Worm (Caenorhabditis elegans) whole organism, midembryonic: ENCODE measurements around the gene mrps-17.

Source experiments
- T22C8.4 ChIP-seq: fragments of 200-800 bp; sonication (Bioruptor generic); IDR thresholded peaks from 2 replicates; pipeline ENCODE4 v1.3.6; 2022; ENCODE audit warnings: missing genetic modification characterization, missing compliant biosample characterization
- cog-1 ChIP-seq: sonication (generic microtip); optimal IDR thresholded peaks from 2 replicates; lab custom pipeline; 2016; ENCODE audit warnings: missing genetic modification characterization, missing compliant biosample characterization
- flt-1 ChIP-seq: fragments of 200-800 bp; sonication (Bioruptor generic); IDR thresholded peaks from 2 replicates; pipeline ENCODE4 v1.3.6; 2022; ENCODE audit warnings: missing genetic modification characterization, missing compliant biosample characterization
- klf-2 ChIP-seq: fragments of 200-800 bp; sonication (Bioruptor generic); conservative IDR thresholded peaks from 2 replicates; pipeline ENCODE4 v1.3.6; 2022; ENCODE audit warnings: missing genetic modification reagents, missing genetic modification characterization, missing compliant biosample characterization
- med-1 ChIP-seq: sonication (generic microtip); optimal IDR thresholded peaks from 2 replicates; lab custom pipeline; 2017; ENCODE audit warnings: missing genetic modification characterization, mild to moderate bottlenecking, missing compliant biosample characterization, antibody characterized with exemption, missing genetic modification reagents; ENCODE audit not compliant: insufficient read depth
- ref-1 ChIP-seq: fragments of 200-800 bp; sonication (Bioruptor generic); conservative IDR thresholded peaks from 2 replicates; pipeline ENCODE4 v1.3.6; 2022; ENCODE audit warnings: missing genetic modification reagents, missing genetic modification characterization, missing compliant biosample characterization
- tab-1 ChIP-seq: fragments of 200-800 bp; sonication (Bioruptor generic); IDR thresholded peaks from 2 replicates; pipeline ENCODE4 v1.3.6; 2022; ENCODE audit warnings: missing genetic modification characterization, missing compliant biosample characterization
- ztf-23 ChIP-seq: fragments of 200-800 bp; sonication (Bioruptor generic); IDR thresholded peaks from 2 replicates; pipeline ENCODE4 v1.3.6; 2022; ENCODE audit warnings: missing genetic modification reagents, missing genetic modification characterization, missing compliant biosample characterization
- ztf-29 ChIP-seq: fragments of 200-800 bp; sonication (Bioruptor generic); IDR thresholded peaks from 2 replicates; pipeline ENCODE4 v1.3.6; 2022; ENCODE audit warnings: missing genetic modification reagents, missing genetic modification characterization, missing compliant biosample characterization

The mrps-17 gene

DNA sequence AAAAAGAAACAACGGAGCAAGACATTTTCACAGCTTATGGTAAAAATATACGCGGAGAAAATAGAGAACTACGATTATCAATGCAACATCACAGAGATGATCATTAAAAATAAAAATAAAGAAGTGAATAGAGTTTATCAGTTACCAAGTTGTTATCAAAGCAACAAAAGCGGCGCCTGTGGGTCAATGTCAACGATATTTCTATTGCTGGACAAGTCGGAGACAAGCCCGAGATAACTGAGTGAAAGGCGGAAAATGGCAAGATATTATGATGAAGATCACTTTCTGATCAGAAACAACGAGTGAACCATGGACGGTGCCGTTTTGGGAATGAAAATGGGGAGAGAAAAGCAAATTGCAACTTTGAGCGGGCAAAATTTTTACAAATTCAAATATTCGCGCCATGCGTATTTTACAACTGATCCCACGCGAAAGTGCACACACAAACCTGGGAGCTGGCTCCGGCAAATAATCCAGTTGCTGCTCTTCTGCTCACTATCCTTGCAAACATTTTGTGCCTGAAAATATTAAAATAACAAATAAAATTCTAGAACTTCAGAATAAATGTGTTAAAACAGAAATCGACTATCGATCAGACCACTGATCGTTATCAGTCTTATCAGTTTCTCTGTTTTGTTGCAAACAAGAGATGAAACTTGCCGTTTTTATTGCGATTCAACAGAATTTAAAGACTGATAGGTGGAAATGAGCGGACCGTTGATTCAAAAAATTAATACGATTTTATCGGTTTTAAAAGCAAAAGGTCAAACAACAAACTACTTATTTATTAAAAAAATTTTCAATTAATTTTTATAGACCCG is 10.9 kb upstream of the mrps-17 start, which contains the start of gene mel-32:
TSS of gene mel-32 (minus strand) at position 696 of the 821 bp plus-strand sequence.
- no peak for TF ChIP-seq med-1
- no peak for TF ChIP-seq T22C8.4 (GFP tag; lab: Robert Waterston, UW)
- no peak for TF ChIP-seq ztf-29
- TF ChIP-seq ztf-23 (GFP tag; lab: Robert Waterston, UW), result no peak
- TF ChIP-seq tab-1 (GFP tag; lab: Robert Waterston, UW), result no peak
- no peak for TF ChIP-seq ref-1 (GFP tag; lab: Robert Waterston, UW)
- no peak for TF ChIP-seq cog-1 (tag; lab: Kevin White, UChicago)
- no peak for TF ChIP-seq klf-2 (GFP tag; lab: Robert Waterston, UW)
- no peak for TF ChIP-seq flt-1 (GFP tag; lab: Robert Waterston, UW)

DNA sequence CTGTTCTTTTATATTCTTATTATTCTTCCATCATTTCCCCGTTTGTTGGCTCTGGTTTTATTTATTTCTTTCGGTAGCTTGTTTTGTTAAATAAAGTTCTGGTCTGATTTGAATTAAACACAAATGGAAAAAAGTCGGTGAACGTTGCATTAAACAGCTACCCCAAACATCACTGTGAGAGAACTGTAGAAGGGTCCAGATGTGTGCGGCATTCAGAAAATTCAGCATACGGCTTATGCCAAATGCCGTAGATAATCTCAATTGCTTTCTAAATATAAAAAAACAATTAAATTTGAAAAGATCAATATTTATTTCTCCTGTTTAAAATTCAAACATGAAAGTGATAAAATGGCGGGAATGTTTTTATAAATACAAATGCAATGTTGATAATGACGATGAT is 8.3 kb upstream of the mrps-17 start:
- TF ChIP-seq T22C8.4 (GFP tag; lab: Robert Waterston, UW) (no peak), ztf-29 (no peak), klf-2 (GFP tag; lab: Robert Waterston, UW) (no peak), cog-1 (tag; lab: Kevin White, UChicago) (no peak), ztf-23 (GFP tag; lab: Robert Waterston, UW) (no peak), med-1 (no peak), ref-1 (GFP tag; lab: Robert Waterston, UW) (no peak), tab-1 (GFP tag; lab: Robert Waterston, UW) (no peak), flt-1 (GFP tag; lab: Robert Waterston, UW) (no peak)

DNA sequence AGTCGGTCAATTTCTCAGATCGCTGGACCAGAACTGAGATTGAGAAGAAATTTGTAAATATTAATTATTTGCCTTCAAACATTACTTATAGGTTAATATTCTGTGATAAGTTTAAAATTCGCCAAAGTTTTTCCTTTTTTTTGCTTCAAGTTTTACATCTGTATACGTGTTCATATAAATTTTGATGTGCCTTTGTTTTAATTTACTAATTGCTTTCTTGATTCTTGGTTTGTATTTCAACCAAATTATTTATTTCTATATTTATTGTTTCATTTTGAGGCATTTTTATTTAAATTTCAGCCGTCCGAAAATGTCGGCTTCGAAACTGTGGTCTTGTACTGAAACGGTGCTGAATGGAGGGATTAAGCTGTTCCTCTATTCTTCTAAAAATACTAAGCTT is 4.7 kb upstream of the mrps-17 start, which contains the start of gene C05D11.1:
TSS of gene C05D11.1 (plus strand) at position 301 of the 400 bp plus-strand sequence.
- TF ChIP-seq T22C8.4 (GFP tag; lab: Robert Waterston, UW), result no peak
- TF ChIP-seq cog-1 (tag; lab: Kevin White, UChicago), result no peak
- TF ChIP-seq med-1, result no peak
- TF ChIP-seq ref-1 (GFP tag; lab: Robert Waterston, UW), result no peak
- TF ChIP-seq ztf-23 (GFP tag; lab: Robert Waterston, UW), result no peak
- TF ChIP-seq klf-2 (GFP tag; lab: Robert Waterston, UW), result no peak
- TF ChIP-seq flt-1 (GFP tag; lab: Robert Waterston, UW), result no peak
- no peak for TF ChIP-seq tab-1 (GFP tag; lab: Robert Waterston, UW)
- no peak for TF ChIP-seq ztf-29

DNA sequence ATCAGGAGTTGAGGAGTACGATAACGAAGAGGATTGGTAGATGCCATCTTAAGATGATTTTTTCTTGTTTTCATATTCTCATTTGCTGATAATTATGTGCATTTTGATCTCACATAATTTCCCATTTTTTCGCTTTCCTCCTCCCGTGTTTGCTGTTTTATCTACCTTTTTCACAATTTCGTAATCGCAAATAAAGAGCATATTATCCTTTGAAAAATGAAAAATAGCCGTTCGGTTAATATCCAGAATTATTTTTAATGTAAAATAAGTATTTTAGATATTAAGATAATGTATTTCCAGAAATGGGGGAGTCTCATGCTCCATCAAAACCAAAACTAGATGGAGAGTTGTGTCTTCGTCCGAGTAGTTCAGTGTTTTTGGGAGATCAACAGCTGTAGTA is 1.3 kb upstream of the mrps-17 start, which contains the start of gene vps-16:
TSS of gene vps-16 (plus strand) at position 301 of the 400 bp plus-strand sequence.
- TF ChIP-seq ref-1 (GFP tag; lab: Robert Waterston, UW), result no peak
- TF ChIP-seq cog-1 (tag; lab: Kevin White, UChicago), result no peak
- TF ChIP-seq ztf-29, result no peak
- no peak for TF ChIP-seq med-1
- no peak for TF ChIP-seq ztf-23 (GFP tag; lab: Robert Waterston, UW)
- no peak for TF ChIP-seq klf-2 (GFP tag; lab: Robert Waterston, UW)
- no peak for TF ChIP-seq flt-1 (GFP tag; lab: Robert Waterston, UW)
- TF ChIP-seq tab-1 (GFP tag; lab: Robert Waterston, UW), result no peak

DNA sequence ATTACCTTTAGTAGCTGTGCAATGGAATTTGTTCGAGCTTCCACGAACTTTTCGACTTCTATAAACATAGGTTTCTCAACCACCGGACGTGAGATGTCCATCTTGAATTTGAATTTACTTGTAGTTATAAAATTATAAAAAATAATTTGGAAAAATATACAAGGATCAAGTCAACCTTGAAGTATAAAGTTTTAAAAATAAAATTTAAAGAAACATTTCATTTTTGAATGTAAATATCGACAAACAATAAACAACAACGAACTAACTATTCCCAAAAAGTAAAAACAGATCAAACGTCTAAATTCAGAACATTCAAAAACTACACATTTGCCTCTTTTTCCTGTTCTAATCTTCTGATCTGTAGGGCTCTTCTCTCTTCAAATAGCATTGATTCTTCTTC is 764 bp downstream of the mrps-17 start, which contains the start of gene popl-1:
TSS of gene popl-1 (minus strand) at position 101 of the 400 bp plus-strand sequence.
- no peak for TF ChIP-seq flt-1 (GFP tag; lab: Robert Waterston, UW)
- no peak for TF ChIP-seq cog-1 (tag; lab: Kevin White, UChicago)
- no peak for TF ChIP-seq T22C8.4 (GFP tag; lab: Robert Waterston, UW)
- TF ChIP-seq ztf-29, result no peak
- no peak for TF ChIP-seq ref-1 (GFP tag; lab: Robert Waterston, UW)
- TF ChIP-seq med-1, result no peak
- TF ChIP-seq ztf-23 (GFP tag; lab: Robert Waterston, UW), result no peak
- no peak for TF ChIP-seq tab-1 (GFP tag; lab: Robert Waterston, UW)
- TF ChIP-seq klf-2 (GFP tag; lab: Robert Waterston, UW), result no peak

DNA sequence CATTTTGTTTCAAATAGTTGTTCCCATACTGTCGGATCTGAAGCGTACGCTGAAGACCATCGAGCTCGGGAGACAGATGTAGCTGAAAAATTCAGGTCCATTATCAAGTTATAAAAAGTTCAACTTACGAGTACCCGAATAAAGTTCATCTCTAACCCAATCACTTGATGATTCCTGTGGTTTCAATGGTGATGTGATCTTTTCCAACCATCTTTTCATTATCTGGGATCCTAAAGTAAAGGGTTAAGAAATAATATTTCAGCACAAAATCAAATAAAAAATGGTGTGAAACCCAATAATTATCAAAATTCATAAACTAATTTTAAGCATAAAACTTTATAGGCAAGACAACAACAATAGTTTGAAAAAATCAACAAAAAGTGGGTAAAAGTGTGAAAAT is 4.4 kb downstream of the mrps-17 start, which contains the start of gene C05D11.8:
TSS of gene C05D11.8 (minus strand) at position 101 of the 400 bp plus-strand sequence.
- TF ChIP-seq flt-1 (GFP tag; lab: Robert Waterston, UW) (no peak), cog-1 (tag; lab: Kevin White, UChicago) (no peak), T22C8.4 (GFP tag; lab: Robert Waterston, UW) (no peak), ztf-29 (no peak), med-1 (no peak)

DNA sequence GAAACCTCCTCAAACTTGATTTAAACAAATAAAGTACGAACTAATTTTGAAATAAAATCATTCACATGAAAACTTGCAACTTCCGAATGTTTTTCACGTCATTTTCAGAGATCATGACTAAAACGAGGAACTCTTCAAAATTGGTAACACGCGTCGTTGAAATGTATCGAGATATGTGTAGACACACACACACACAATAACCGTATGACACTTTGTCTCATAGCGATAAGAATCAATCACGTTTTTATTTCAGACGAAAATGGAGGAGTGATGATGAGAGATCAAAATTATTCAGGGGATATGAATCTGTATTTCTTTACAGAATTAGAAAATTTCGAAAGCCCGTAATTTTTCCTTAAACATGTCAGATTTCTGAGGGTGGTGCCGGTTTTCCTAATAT is 8.9 kb downstream of the mrps-17 start:
- TF ChIP-seq cog-1 (tag; lab: Kevin White, UChicago), result no peak
- no peak for TF ChIP-seq ztf-29
- TF ChIP-seq tab-1 (GFP tag; lab: Robert Waterston, UW), result no peak
- no peak for TF ChIP-seq ref-1 (GFP tag; lab: Robert Waterston, UW)
- no peak for TF ChIP-seq ztf-23 (GFP tag; lab: Robert Waterston, UW)
- no peak for TF ChIP-seq klf-2 (GFP tag; lab: Robert Waterston, UW)
- TF ChIP-seq T22C8.4 (GFP tag; lab: Robert Waterston, UW), result no peak
- TF ChIP-seq flt-1 (GFP tag; lab: Robert Waterston, UW), result no peak
- no peak for TF ChIP-seq med-1

DNA sequence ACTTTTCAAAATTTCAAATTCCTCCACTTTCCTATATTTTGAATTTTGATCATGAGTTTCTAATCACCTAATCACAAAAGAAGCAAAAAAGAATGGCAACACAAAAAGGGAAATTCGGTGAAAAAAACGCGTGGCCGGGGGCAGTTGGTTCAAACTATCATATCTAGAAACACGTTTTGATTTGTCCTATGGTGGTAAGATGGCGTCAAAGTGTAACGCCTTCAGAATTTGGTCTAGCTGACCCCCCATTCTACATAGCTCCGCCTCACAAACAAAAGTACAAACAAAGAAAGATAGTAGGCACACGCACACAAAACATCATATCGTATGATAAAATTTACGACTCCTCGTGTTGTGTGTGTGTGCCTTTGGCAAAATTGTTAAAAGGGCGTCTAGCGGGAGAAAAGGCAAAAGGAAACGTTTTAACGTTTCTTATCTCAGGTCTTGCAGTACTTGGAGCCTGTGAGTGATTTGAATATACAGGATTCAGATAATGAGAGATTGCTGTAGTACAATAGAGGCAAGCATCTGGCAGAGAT is 9.6 kb downstream of the mrps-17 start:
- TF ChIP-seq flt-1 (GFP tag; lab: Robert Waterston, UW) (no peak), ztf-29 (no peak), ref-1 (GFP tag; lab: Robert Waterston, UW) (no peak), T22C8.4 (GFP tag; lab: Robert Waterston, UW) (no peak), cog-1 (tag; lab: Kevin White, UChicago) (no peak), ztf-23 (GFP tag; lab: Robert Waterston, UW) (no peak), klf-2 (GFP tag; lab: Robert Waterston, UW) (no peak), tab-1 (GFP tag; lab: Robert Waterston, UW) (no peak), med-1 (no peak)

DNA sequence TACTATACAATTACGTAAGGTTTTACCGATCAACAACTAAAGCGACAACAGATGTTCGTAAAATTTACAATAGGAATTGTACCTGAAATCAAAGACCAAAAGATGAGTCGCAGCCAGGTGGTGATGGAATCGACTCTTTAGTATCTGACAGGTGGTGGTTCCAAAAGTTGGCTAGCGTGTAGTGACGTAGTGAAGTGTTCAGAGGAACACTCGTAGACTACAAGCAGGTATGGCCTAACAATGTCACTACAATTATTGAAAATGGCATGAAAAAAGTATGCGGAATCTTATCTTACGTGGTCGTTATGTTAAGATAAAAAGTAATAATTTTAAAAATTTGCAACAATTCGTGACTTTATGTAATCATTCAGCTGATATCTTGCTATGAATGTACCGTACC is 10.1 kb downstream of the mrps-17 start:
- no peak for TF ChIP-seq T22C8.4 (GFP tag; lab: Robert Waterston, UW)
